Worm (Caenorhabditis elegans) whole organism, early embryonic: ENCODE data around the gene C56G2.4.

Source experiments
- B0310.2 ChIP-seq: sonication (generic microtip); optimal IDR thresholded peaks from 2 replicates; lab custom pipeline; 2016; ENCODE audit warnings: mild to moderate bottlenecking, missing genetic modification characterization, missing compliant biosample characterization
- ama-1 ChIP-seq: fragments of 150-350 bp; optimal IDR thresholded peaks from 2 replicates; lab custom pipeline; 2014
- flt-1 ChIP-seq: fragments of 200-800 bp; sonication (Bioruptor generic); IDR thresholded peaks from 2 replicates; pipeline ENCODE4 v1.3.6; 2022; ENCODE audit warnings: missing genetic modification characterization, missing compliant biosample characterization
- sea-1 ChIP-seq: fragments of 200-800 bp; sonication (Bioruptor generic); conservative IDR thresholded peaks from 2 replicates; pipeline ENCODE4 v1.3.6; 2022; ENCODE audit warnings: missing genetic modification characterization, missing compliant biosample characterization

ce11 chrIII:6339919-6340434, 8.4 kb downstream of the C56G2.4 start, which contains the start of gene let-767:
- no peak for TF ChIP-seq ama-1 (lab: Kevin White, UChicago)
- no peak for TF ChIP-seq B0310.2
- TF ChIP-seq flt-1 (GFP tag; lab: Robert Waterston, UW) = no peak
- no peak for TF ChIP-seq sea-1 (GFP tag; lab: Robert Waterston, UW)
